Worm (Caenorhabditis elegans) whole organism, L3 larva: ENCODE results near the gene spin-1.

ENCODE experiments used
- nhr-11 ChIP-seq: fragments of 150-350 bp; optimal IDR thresholded peaks from 2 replicates; lab custom pipeline; 2014; ENCODE audit warnings: missing biosample characterization, missing genetic modification characterization
- nhr-12 ChIP-seq: fragments of 150-350 bp; optimal IDR thresholded peaks from 2 replicates; lab custom pipeline; 2014; ENCODE audit warnings: missing biosample characterization, missing genetic modification characterization
- nhr-67 ChIP-seq: fragments of 150-350 bp; optimal IDR thresholded peaks from 2 replicates; lab custom pipeline; 2014; ENCODE audit warnings: missing biosample characterization, missing genetic modification characterization

DNA sequence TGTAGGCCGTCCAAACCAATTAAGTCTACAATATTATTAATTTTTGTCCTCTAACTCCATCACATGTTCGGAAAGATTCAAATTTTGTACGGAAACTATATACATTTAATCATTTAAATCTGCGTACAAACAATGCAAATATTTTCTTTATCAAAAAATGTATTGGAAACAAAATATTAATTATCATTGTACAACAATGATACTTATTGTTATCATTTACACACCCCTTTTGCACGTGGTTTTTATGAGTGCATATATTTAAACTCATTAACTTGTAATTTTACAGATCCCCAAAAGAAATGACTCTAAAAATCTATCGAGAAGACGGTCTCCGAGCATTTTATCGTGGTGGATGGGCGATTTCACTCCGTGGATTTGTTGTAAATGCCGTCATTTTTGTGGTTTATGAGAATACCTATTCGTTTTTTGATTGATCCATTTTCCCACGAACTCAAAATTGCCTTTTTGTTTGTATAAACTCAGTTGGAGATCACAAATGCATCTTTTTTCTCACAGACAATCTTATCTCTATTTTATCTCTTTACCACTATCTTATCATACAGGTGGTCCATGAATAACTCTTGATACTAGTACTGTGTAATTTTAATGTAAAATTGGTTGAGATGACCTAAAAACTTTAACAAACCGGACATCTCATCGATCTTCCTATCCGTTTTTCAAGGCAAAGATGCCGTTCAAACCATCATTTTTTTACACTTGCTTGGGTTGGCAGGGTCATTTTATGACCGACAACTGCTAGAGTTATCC lies 28.7 kb upstream of the spin-1 start:
- TF ChIP-seq nhr-67 (tag; lab: Kevin White, UChicago) (no peak), nhr-12 (tag; lab: Kevin White, UChicago) (no peak), nhr-11 (no peak)
